Worm (Caenorhabditis elegans) whole organism, L4/young adult: ENCODE data around the gene taf-11.1.

Source experiments
- dao-5 ChIP-seq: sonication (generic microtip); optimal IDR thresholded peaks from 2 replicates; lab custom pipeline; 2016; ENCODE audit warnings: missing genotype, missing genetic modification characterization, moderate library complexity, missing compliant biosample characterization
- him-1 ChIP-seq: sonication (generic microtip); optimal IDR thresholded peaks from 2 replicates; lab custom pipeline; 2016; ENCODE audit warnings: missing genotype, missing genetic modification reagents, missing genetic modification characterization, missing compliant biosample characterization

DNA sequence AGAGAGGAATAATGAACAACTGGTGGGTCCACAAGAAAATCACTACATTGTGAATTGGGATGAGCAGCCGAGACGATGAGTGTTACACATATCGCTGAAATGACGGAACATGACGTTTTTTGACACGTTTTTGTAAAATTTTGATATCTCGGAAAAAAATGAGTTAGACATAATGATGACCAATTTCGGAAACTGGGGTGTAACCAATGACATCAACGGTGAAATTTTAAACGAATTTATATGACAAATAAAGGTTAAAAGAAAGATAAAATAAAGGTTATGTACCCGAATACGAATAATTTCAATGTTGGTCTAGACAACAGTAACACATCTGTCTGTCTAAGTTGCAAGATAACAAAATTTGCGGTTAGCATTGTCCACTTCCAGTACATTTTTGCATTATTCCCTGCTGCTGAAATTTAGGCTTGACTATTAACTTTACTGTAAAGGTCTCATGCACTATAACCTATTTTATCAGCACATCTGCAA, 24.4 kb downstream of the taf-11.1 start, which contains the start of the genes twk-28 and ets-9:
- TF ChIP-seq him-1 (tag; lab: Kevin White, UChicago) (no peak), dao-5 (tag; lab: Kevin White, UChicago) (no peak)
